Fruit fly (Drosophila melanogaster) whole organism, embryonic: ENCODE data around the gene Gr64f.

Source experiments
- Bteb2 ChIP-seq: fragments of 200-800 bp; sonication (Bioruptor generic); optimal IDR thresholded peaks from 2 replicates; lab custom pipeline; 2016; ENCODE audit warnings: missing biosample characterization, missing genetic modification characterization
- E2f2 ChIP-seq: fragments of 200-800 bp; sonication (Bioruptor generic); IDR thresholded peaks from 2 replicates; pipeline ENCODE4 v1.3.6; 2022; ENCODE audit warnings: missing biosample characterization, missing genetic modification characterization
- fd3F ChIP-seq: fragments of 200-800 bp; sonication (Bioruptor generic); optimal IDR thresholded peaks from 2 replicates; lab custom pipeline; 2018; ENCODE audit warnings: missing biosample characterization, mild to moderate bottlenecking, missing genetic modification characterization, moderate library complexity
- kay ChIP-seq: fragments of 200-800 bp; sonication (Bioruptor generic); optimal IDR thresholded peaks from 2 replicates; lab custom pipeline; 2016; ENCODE audit warnings: missing biosample characterization, missing genetic modification characterization
- luna ChIP-seq: fragments of 200-800 bp; sonication (Bioruptor generic); optimal IDR thresholded peaks from 2 replicates; lab custom pipeline; 2016; ENCODE audit warnings: missing biosample characterization, missing genetic modification characterization
- ranshi ChIP-seq: fragments of 200-800 bp; sonication (Bioruptor generic); IDR thresholded peaks from 2 replicates; pipeline ENCODE4 v1.3.6; 2022; ENCODE audit warnings: missing biosample characterization, missing genetic modification characterization
- sens-2 ChIP-seq: fragments of 200-800 bp; sonication (Bioruptor generic); IDR thresholded peaks from 2 replicates; pipeline ENCODE4 v1.3.6; 2022; ENCODE audit warnings: missing biosample characterization, missing genetic modification characterization
- zen ChIP-seq: fragments of 200-800 bp; sonication (Bioruptor generic); optimal IDR thresholded peaks from 3 replicates; lab custom pipeline; 2018; ENCODE audit warnings: missing biosample characterization, mild to moderate bottlenecking, missing genetic modification characterization, moderate library complexity

- TF ChIP-seq kay (no peak), luna (GFP tag; lab: Kevin White, UChicago) (no peak), ranshi (GFP tag; lab: Robert Waterston, UW) (no peak), Bteb2 (no peak), fd3F (GFP tag; lab: Kevin White, UChicago) (no peak), sens-2 (GFP tag; lab: Robert Waterston, UW) (no peak), E2f2 (GFP tag; lab: Robert Waterston, UW) (no peak), zen (tag; lab: Kevin White, UChicago) (no peak)
These were observed 21.2 kb downstream of the Gr64f start for dm6 chr3L:4056812-4057211.
